Fruit fly (Drosophila melanogaster) whole organism, embryonic: Measurements from ENCODE around the gene Tsp97E.

Experiments
- CG10209 ChIP-seq: fragments of 200-800 bp; sonication (Bioruptor generic); optimal IDR thresholded peaks from 3 replicates; lab custom pipeline; 2017; ENCODE audit warnings: missing biosample characterization, mild to moderate bottlenecking, missing genetic modification characterization, missing genetic modification reagents
- CG10274 ChIP-seq: fragments of 200-800 bp; sonication (Bioruptor generic); optimal IDR thresholded peaks from 3 replicates; lab custom pipeline; 2017; ENCODE audit warnings: missing biosample characterization, mild to moderate bottlenecking, missing genetic modification characterization
- CG11696 ChIP-seq: fragments of 200-800 bp; sonication (Bioruptor generic); IDR thresholded peaks from 2 replicates; pipeline ENCODE4 v1.3.6; 2022; ENCODE audit warnings: missing biosample characterization, missing genetic modification characterization
- CG1603 ChIP-seq: fragments of 200-800 bp; sonication (Bioruptor generic); optimal IDR thresholded peaks from 2 replicates; lab custom pipeline; 2019; ENCODE audit warnings: missing biosample characterization, mild to moderate bottlenecking, missing genetic modification characterization, moderate library complexity
- CG2120 ChIP-seq: fragments of 200-800 bp; sonication (Bioruptor generic); optimal IDR thresholded peaks from 3 replicates; lab custom pipeline; 2016; ENCODE audit warnings: missing biosample characterization, missing genetic modification characterization
- CG30403 ChIP-seq: fragments of 200-800 bp; sonication (Bioruptor generic); optimal IDR thresholded peaks from 3 replicates; lab custom pipeline; 2016; ENCODE audit warnings: missing biosample characterization, missing genetic modification characterization
- CG3847 ChIP-seq: fragments of 200-800 bp; sonication (Bioruptor generic); IDR thresholded peaks from 2 replicates; pipeline ENCODE4 v1.3.6; 2022; ENCODE audit warnings: missing biosample characterization, missing genetic modification characterization
- CG7839 ChIP-seq: fragments of 200-800 bp; sonication (Bioruptor generic); optimal IDR thresholded peaks from 3 replicates; lab custom pipeline; 2018; ENCODE audit warnings: missing biosample characterization, mild to moderate bottlenecking, missing genetic modification characterization, moderate library complexity
- CG8290 ChIP-seq, 3 experiments: fragments of 200-800 bp; sonication (Bioruptor generic); optimal IDR thresholded peaks; 2 replicates each; lab custom pipeline; 2016 to 2019; ENCODE audit warnings: missing biosample characterization in 3 of 3, missing genetic modification characterization in 3 of 3, mild to moderate bottlenecking in 2 of 3, moderate library complexity in 1 of 3
- CG8765 ChIP-seq: fragments of 200-800 bp; sonication (Bioruptor generic); IDR thresholded peaks from 2 replicates; pipeline ENCODE4 v1.3.6; 2022; ENCODE audit warnings: missing biosample characterization, missing genetic modification characterization
- CG9609 ChIP-seq: fragments of 200-800 bp; sonication (Bioruptor generic); optimal IDR thresholded peaks from 3 replicates; lab custom pipeline; 2016; ENCODE audit warnings: missing biosample characterization, missing genetic modification characterization
- CG9797 ChIP-seq: fragments of 200-800 bp; sonication (Bioruptor generic); optimal IDR thresholded peaks from 3 replicates; lab custom pipeline; 2018; ENCODE audit warnings: missing biosample characterization, mild to moderate bottlenecking, missing genetic modification characterization
- Dip3 ChIP-seq: fragments of 200-800 bp; sonication (Bioruptor generic); optimal IDR thresholded peaks from 3 replicates; lab custom pipeline; 2016; ENCODE audit warnings: missing biosample characterization, missing genetic modification characterization
- Drgx ChIP-seq: fragments of 200-800 bp; sonication (Bioruptor generic); IDR thresholded peaks from 2 replicates; pipeline ENCODE4 v1.3.6; 2022; ENCODE audit warnings: missing biosample characterization, missing genetic modification characterization
- H15 ChIP-seq: fragments of 200-800 bp; sonication (Bioruptor generic); IDR thresholded peaks from 3 replicates; pipeline ENCODE4 v1.3.6; 2022; ENCODE audit warnings: missing biosample characterization, missing genetic modification characterization
- HLH54F ChIP-seq: fragments of 200-800 bp; sonication (Bioruptor generic); optimal IDR thresholded peaks from 3 replicates; lab custom pipeline; 2016; ENCODE audit warnings: missing biosample characterization, missing genetic modification characterization
- Hr51 ChIP-seq, 2 experiments: fragments of 200-800 bp; sonication (Bioruptor generic); optimal IDR thresholded peaks; 2 replicates in 1 of 2; 3 replicates in 1 of 2; lab custom pipeline; 2016 to 2018; ENCODE audit warnings: missing biosample characterization in 2 of 2, missing genetic modification characterization in 2 of 2, mild to moderate bottlenecking in 1 of 2, moderate library complexity in 1 of 2
- Hsf ChIP-seq: fragments of 200-800 bp; sonication (Bioruptor generic); optimal IDR thresholded peaks from 3 replicates; lab custom pipeline; 2016; ENCODE audit warnings: missing biosample characterization, missing genetic modification characterization
- Pdp1 ChIP-seq, 2 experiments: fragments of 200-800 bp; sonication (Bioruptor generic); optimal IDR thresholded peaks; 3 replicates each; lab custom pipeline; 2016; ENCODE audit warnings: missing biosample characterization in 2 of 2, missing genetic modification characterization in 2 of 2, mild to moderate bottlenecking in 1 of 2, moderate library complexity in 1 of 2
- Rx ChIP-seq: fragments of 200-800 bp; sonication (Bioruptor generic); IDR thresholded peaks from 2 replicates; pipeline ENCODE4 v1.3.6; 2022; ENCODE audit warnings: missing biosample characterization, missing genetic modification characterization
- Side ChIP-seq: fragments of 200-800 bp; sonication (Bioruptor generic); optimal IDR thresholded peaks from 2 replicates; lab custom pipeline; 2016; ENCODE audit warnings: missing biosample characterization, missing genetic modification characterization
- Trl ChIP-seq, 3 experiments: fragments of >200 bp in 2 of 3; fragments of 200-800 bp in 1 of 3; sonication (Bioruptor generic) in 1 of 3; optimal IDR thresholded peaks; 2 replicates in 1 of 3; 3 replicates in 2 of 3; lab custom pipeline; 2016 to 2017; ENCODE audit warnings: missing biosample characterization in 1 of 3, missing genetic modification characterization in 1 of 3
- bsh ChIP-seq, 2 experiments: fragments of 200-800 bp; sonication (Bioruptor generic); optimal IDR thresholded peaks; 2 replicates each; lab custom pipeline; 2017 to 2018; ENCODE audit warnings: mild to moderate bottlenecking in 2 of 2, missing biosample characterization in 2 of 2, missing genetic modification characterization in 2 of 2, moderate library complexity in 1 of 2
- cato ChIP-seq: fragments of 200-800 bp; sonication (Bioruptor generic); optimal IDR thresholded peaks from 2 replicates; lab custom pipeline; 2016; ENCODE audit warnings: missing biosample characterization, missing genetic modification characterization, borderline replicate concordance
- chif ChIP-seq, 2 experiments: fragments of 200-800 bp; sonication (Bioruptor generic); optimal IDR thresholded peaks; 3 replicates each; lab custom pipeline; 2016; ENCODE audit warnings: missing biosample characterization in 2 of 2, missing genetic modification characterization in 2 of 2
- en ChIP-seq: fragments of 200-800 bp; sonication (Bioruptor generic); optimal IDR thresholded peaks from 2 replicates; lab custom pipeline; 2016; ENCODE audit warnings: missing biosample characterization, missing genetic modification characterization
- fd3F ChIP-seq: fragments of 200-800 bp; sonication (Bioruptor generic); optimal IDR thresholded peaks from 2 replicates; lab custom pipeline; 2018; ENCODE audit warnings: missing biosample characterization, mild to moderate bottlenecking, missing genetic modification characterization, moderate library complexity
- fu2 ChIP-seq: fragments of 200-800 bp; sonication (Bioruptor generic); optimal IDR thresholded peaks from 2 replicates; lab custom pipeline; 2016; ENCODE audit warnings: missing biosample characterization, missing genetic modification characterization
- gce ChIP-seq: fragments of 200-800 bp; sonication (Bioruptor generic); IDR thresholded peaks from 3 replicates; pipeline ENCODE4 v1.3.6; 2022; ENCODE audit warnings: missing biosample characterization, missing genetic modification characterization
- gem ChIP-seq: fragments of 200-800 bp; sonication (Bioruptor generic); optimal IDR thresholded peaks from 2 replicates; lab custom pipeline; 2019; ENCODE audit warnings: missing biosample characterization, mild to moderate bottlenecking, missing genetic modification characterization, moderate library complexity
- grau ChIP-seq: fragments of 200-800 bp; optimal IDR thresholded peaks from 3 replicates; lab custom pipeline; 2019; ENCODE audit warnings: missing biosample characterization, mild to moderate bottlenecking, missing genetic modification characterization, moderate library complexity
- gsb ChIP-seq: fragments of 200-800 bp; sonication (Bioruptor generic); IDR thresholded peaks from 2 replicates; pipeline ENCODE4 v1.3.6; 2022; ENCODE audit warnings: missing biosample characterization, missing genetic modification characterization
- jing ChIP-seq: fragments of 200-800 bp; sonication (Bioruptor generic); optimal IDR thresholded peaks from 2 replicates; lab custom pipeline; 2018; ENCODE audit warnings: missing biosample characterization, mild to moderate bottlenecking, missing genetic modification characterization
- lab ChIP-seq: fragments of 200-800 bp; sonication (Bioruptor generic); optimal IDR thresholded peaks from 3 replicates; lab custom pipeline; 2017; ENCODE audit warnings: missing biosample characterization, missing genetic modification characterization, mild to moderate bottlenecking, moderate library complexity, missing genetic modification reagents
- lilli ChIP-seq: fragments of 200-800 bp; sonication (Bioruptor generic); optimal IDR thresholded peaks from 3 replicates; lab custom pipeline; 2016; ENCODE audit warnings: missing biosample characterization, missing genetic modification characterization
- mam ChIP-seq: fragments of 200-800 bp; sonication (Bioruptor generic); optimal IDR thresholded peaks from 3 replicates; lab custom pipeline; 2016; ENCODE audit warnings: missing biosample characterization, missing genetic modification characterization
- phol ChIP-seq: fragments of 200-800 bp; sonication (Bioruptor generic); optimal IDR thresholded peaks from 3 replicates; lab custom pipeline; 2018; ENCODE audit warnings: missing biosample characterization, mild to moderate bottlenecking, missing genetic modification characterization, moderate library complexity
- prd ChIP-seq, 3 experiments: fragments of >200 bp in 2 of 3; fragments of 200-800 bp in 1 of 3; sonication (Bioruptor generic) in 1 of 3; optimal IDR thresholded peaks in 2 of 3; IDR thresholded peaks in 1 of 3; 2 replicates in 2 of 3; 3 replicates in 1 of 3; pipeline versions ENCODE4 v1.3.6 to Lab custom; 2017 to 2022; ENCODE audit warnings: missing biosample characterization in 1 of 3, missing genetic modification characterization in 1 of 3
- rib ChIP-seq: fragments of 200-800 bp; sonication (Bioruptor generic); IDR thresholded peaks from 2 replicates; pipeline ENCODE4 v1.3.6; 2022; ENCODE audit warnings: missing biosample characterization, missing genetic modification characterization
- run ChIP-seq: fragments of 200-800 bp; sonication (Bioruptor generic); optimal IDR thresholded peaks from 3 replicates; lab custom pipeline; 2018; ENCODE audit warnings: missing biosample characterization, mild to moderate bottlenecking, missing genetic modification characterization
- sens ChIP-seq: fragments of 200-800 bp; sonication (Bioruptor generic); peaks from one replicate; lab custom pipeline; 2016; ENCODE audit warnings: missing biosample characterization, missing genetic modification characterization
- sisA ChIP-seq: fragments of 200-800 bp; sonication (Bioruptor generic); IDR thresholded peaks from 2 replicates; pipeline ENCODE4 v1.3.6; 2022; ENCODE audit warnings: missing biosample characterization, missing genetic modification characterization
- slbo ChIP-seq: fragments of 200-800 bp; sonication (Bioruptor generic); IDR thresholded peaks from 2 replicates; pipeline ENCODE4 v1.3.6; 2022; ENCODE audit warnings: missing biosample characterization, missing genetic modification characterization
- tx ChIP-seq: fragments of 200-800 bp; sonication (Bioruptor generic); optimal IDR thresholded peaks from 2 replicates; lab custom pipeline; 2016; ENCODE audit warnings: missing biosample characterization, missing genetic modification characterization
- unpg ChIP-seq: fragments of 200-800 bp; sonication (Bioruptor generic); optimal IDR thresholded peaks from 3 replicates; lab custom pipeline; 2018; ENCODE audit warnings: missing biosample characterization, mild to moderate bottlenecking, missing genetic modification characterization, moderate library complexity
- wek ChIP-seq: fragments of 200-800 bp; sonication (Bioruptor generic); optimal IDR thresholded peaks from 3 replicates; lab custom pipeline; 2018; ENCODE audit warnings: missing biosample characterization, mild to moderate bottlenecking, missing genetic modification characterization, moderate library complexity

The Tsp97E gene

DNA sequence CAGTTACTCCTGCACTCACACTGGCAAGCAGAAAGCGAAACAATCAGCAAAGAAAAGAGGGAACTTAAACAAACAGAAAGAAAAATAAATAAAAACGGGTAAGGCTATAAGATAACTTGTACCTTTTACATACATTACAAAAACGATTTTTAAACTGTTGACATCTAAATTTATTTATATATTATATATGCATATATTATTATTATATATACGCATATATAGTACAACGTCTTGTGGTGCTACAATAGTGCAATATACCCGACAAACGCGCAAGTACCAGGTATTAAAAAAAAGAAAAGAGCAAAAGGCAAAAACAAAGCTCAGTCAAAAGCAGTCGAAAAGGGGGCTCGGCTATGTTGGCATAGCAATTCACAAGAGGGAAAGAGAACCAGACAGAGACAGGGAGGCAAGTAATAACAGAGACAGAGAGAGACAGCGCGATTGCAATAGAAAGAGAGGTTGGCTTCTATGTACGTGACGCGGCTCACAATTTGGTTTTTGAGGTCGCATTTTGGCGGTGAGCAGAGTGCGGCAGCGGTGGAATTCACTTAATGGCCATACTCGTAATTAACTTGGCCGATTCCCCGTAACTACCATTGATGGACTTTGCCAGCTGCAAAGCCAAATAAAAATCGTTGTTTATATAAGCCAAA, 10.5 kb downstream of the Tsp97E start (continued):
- TF ChIP-seq rib (GFP tag; lab: Robert Waterston, UW), result no peak

DNA sequence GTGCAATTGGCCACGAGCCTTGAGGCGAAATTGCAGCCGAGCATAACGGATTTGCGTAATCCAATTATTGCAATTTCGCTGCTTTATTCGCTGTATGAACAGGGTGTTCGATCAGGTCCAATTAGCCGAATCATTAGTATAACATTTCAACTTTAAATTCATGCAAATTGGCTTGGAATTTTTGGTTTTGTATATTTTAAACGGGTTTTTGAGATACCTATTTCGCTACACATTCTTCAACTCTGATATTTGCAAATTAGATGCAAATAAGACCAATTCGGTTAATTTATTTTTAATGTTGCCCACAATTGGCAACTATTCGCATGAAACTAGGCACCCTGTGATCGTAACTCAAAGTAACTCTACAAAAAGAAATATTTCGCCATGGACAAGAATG, 11.1 kb downstream of the Tsp97E start:
- TF ChIP-seq Drgx (GFP tag; lab: Robert Waterston, UW) (peak; percentile 91), mam (GFP tag; lab: Kevin White, UChicago) (peak; percentile 13), CG3847 (GFP tag; lab: Robert Waterston, UW) (peak; percentile 27), Hsf (peak; percentile 57), lilli (GFP tag; lab: Kevin White, UChicago) (peak; percentile 43), Rx (GFP tag; lab: Robert Waterston, UW) (0 out of 2 replicates have a peak, but pooled peaks have one; percentile 8), run (tag; lab: Kevin White, UChicago) (peak; percentile 3), phol (tag; lab: Kevin White, UChicago) (peak; percentile 10), Dip3 (GFP tag; lab: Kevin White, UChicago) (peak; percentile 1), CG7839 (tag; lab: Kevin White, UChicago) (peak; percentile 12), Pdp1 (GFP tag; optimal IDR thresholded peaks at IDR 0.05; lab: Kevin White, UChicago) (peak in 1 of 2 experiments; percentile 22), jing (GFP tag; lab: Kevin White, UChicago) (no peak), unpg (GFP tag; lab: Kevin White, UChicago) (peak; percentile 42), CG1603 (tag; lab: Kevin White, UChicago) (peak; percentile 48), CG30403 (GFP tag; lab: Kevin White, UChicago) (peak; percentile 28), CG10209 (GFP tag; lab: Kevin White, UChicago) (peak; percentile 2), fd3F (peak; percentile 31), gsb (GFP tag; lab: Robert Waterston, UW) (0 out of 2 replicates have a peak, but pooled peaks have one; percentile 21), CG9609 (peak; percentile 15), H15 (GFP tag; lab: Robert Waterston, UW) (no peak), Trl (optimal IDR thresholded peaks at IDR 0.05; lab: Kevin White, UChicago) (no peak), Trl (GFP tag; optimal IDR thresholded peaks at IDR 0.05; lab: Kevin White, UChicago) (peak; percentile 35), CG8765 (GFP tag; lab: Robert Waterston, UW) (peak; percentile 15; the same call in 1 of the 2 replicates), CG9797 (GFP tag; lab: Kevin White, UChicago) (no peak), prd (optimal IDR thresholded peaks at IDR 0.05; lab: Kevin White, UChicago) (no peak), prd (GFP tag; IDR thresholded peaks at IDR 0.05; lab: Robert Waterston, UW) (0 out of 3 replicates have a peak, but pooled peaks have one; percentile 23), CG2120 (GFP tag; lab: Kevin White, UChicago) (peak; percentile 62), en (GFP tag; lab: Kevin White, UChicago) (peak; percentile 8), CG10274 (GFP tag; lab: Kevin White, UChicago) (no peak), CG8290 (GFP tag; optimal IDR thresholded peaks at IDR 0.05; lab: Kevin White, UChicago) (no peak), CG8290 (tag; optimal IDR thresholded peaks at IDR 0.05; lab: Kevin White, UChicago) (peak in 1 of 2 experiments; percentile 13), slbo (GFP tag; lab: Robert Waterston, UW) (peak; percentile 41; the same call in 1 of the 2 replicates), bsh (GFP tag; optimal IDR thresholded peaks at IDR 0.05; lab: Kevin White, UChicago) (peak in 1 of 2 experiments; percentile 70), wek (no peak), cato (GFP tag; lab: Kevin White, UChicago) (peak; percentile 32), gce (peak; percentile 29; the same call in 1 of the 3 replicates), gem (peak; percentile 45), chif (GFP tag; optimal IDR thresholded peaks at IDR 0.05; lab: Kevin White, UChicago) (peak in 1 of 2 experiments; percentile 48), HLH54F (peak; percentile 54), sisA (GFP tag; lab: Robert Waterston, UW) (no peak), grau (peak; percentile 28), Hr51 (GFP tag; optimal IDR thresholded peaks at IDR 0.05; lab: Kevin White, UChicago) (peak in 1 of 2 experiments; percentile 39), sens (GFP tag; lab: Kevin White, UChicago) (peak; percentile 87), CG11696 (GFP tag; lab: Robert Waterston, UW) (no peak), fu2 (peak; percentile 43), tx (GFP tag; lab: Kevin White, UChicago) (peak; percentile 12), lab (GFP tag; lab: Kevin White, UChicago) (no peak), Side (GFP tag; lab: Kevin White, UChicago) (peak; percentile 37)
